Worm (Caenorhabditis elegans) whole organism, L4 larva: ENCODE data around the gene C46F4.3.

Experiments
- R02D3.7 ChIP-seq: fragments of 150-350 bp; sonication (generic microtip); optimal IDR thresholded peaks from 3 replicates; lab custom pipeline; 2014; ENCODE audit warnings: missing biosample characterization, missing genetic modification characterization
- ceh-62 ChIP-seq: sonication (generic microtip); optimal IDR thresholded peaks from 2 replicates; lab custom pipeline; 2017; ENCODE audit warnings: missing biosample characterization, missing genetic modification characterization
- ceh-82 ChIP-seq: sonication (generic microtip); optimal IDR thresholded peaks from 2 replicates; lab custom pipeline; 2017; ENCODE audit warnings: missing biosample characterization, missing genetic modification characterization
- dve-1 ChIP-seq: sonication (generic microtip); optimal IDR thresholded peaks from 2 replicates; lab custom pipeline; 2017; ENCODE audit warnings: antibody characterized with exemption, mild to moderate bottlenecking, missing genetic modification characterization, missing compliant biosample characterization; ENCODE audit not compliant: insufficient read depth
- egl-27 ChIP-seq: sonication (generic microtip); optimal IDR thresholded peaks from 3 replicates; lab custom pipeline; 2017; ENCODE audit warnings: missing biosample characterization, missing genetic modification reagents, missing genetic modification characterization
- jun-1 ChIP-seq: fragments of 150-350 bp; optimal IDR thresholded peaks from 2 replicates; lab custom pipeline; 2014; ENCODE audit warnings: missing biosample characterization, missing genetic modification reagents, missing genetic modification characterization
- lin-13 ChIP-seq: fragments of 150-350 bp; optimal IDR thresholded peaks from 2 replicates; lab custom pipeline; 2014; ENCODE audit warnings: missing biosample characterization, missing genetic modification reagents, missing genetic modification characterization
- pha-4 ChIP-seq, 2 experiments: fragments of 150-350 bp in 1 of 2; fragments of 200-800 bp in 1 of 2; sonication (Bioruptor generic) in 1 of 2; IDR thresholded peaks in 1 of 2; optimal IDR thresholded peaks in 1 of 2; 2 replicates each; pipeline versions ENCODE4 v1.3.6 to Lab custom; 2014 to 2022; ENCODE audit warnings: missing genetic modification characterization in 2 of 2, missing genetic modification reagents in 2 of 2, missing biosample characterization in 1 of 2, missing compliant biosample characterization in 1 of 2
- snpc-4 ChIP-seq: fragments of 150-350 bp; optimal IDR thresholded peaks from 2 replicates; lab custom pipeline; 2014; ENCODE audit warnings: missing biosample characterization, missing genetic modification characterization
- unc-130 ChIP-seq: sonication (generic microtip); optimal IDR thresholded peaks from 2 replicates; lab custom pipeline; 2016; ENCODE audit warnings: missing genetic modification reagents, missing genetic modification characterization, missing compliant biosample characterization
- unc-39 ChIP-seq: sonication (generic microtip); optimal IDR thresholded peaks from 2 replicates; lab custom pipeline; 2017; ENCODE audit warnings: missing biosample characterization, missing genetic modification characterization
- zag-1 ChIP-seq: fragments of 150-350 bp; optimal IDR thresholded peaks from 2 replicates; lab custom pipeline; 2014; ENCODE audit warnings: missing biosample characterization, missing genetic modification characterization

ce11 chrX:5942171-5942570 is 6.6 kb downstream of the C46F4.3 start:
- no peak for TF ChIP-seq pha-4 (GFP tag; IDR thresholded peaks at IDR 0.05; lab: Robert Waterston, UW)
- TF ChIP-seq pha-4 (tag; optimal IDR thresholded peaks at IDR 0.05; lab: Kevin White, UChicago): no peak
- no peak for TF ChIP-seq egl-27 (tag; lab: Kevin White, UChicago)
- TF ChIP-seq jun-1 (tag; lab: Kevin White, UChicago): no peak
- no peak for TF ChIP-seq ceh-82 (tag; lab: Kevin White, UChicago)
- no peak for TF ChIP-seq R02D3.7 (tag; lab: Kevin White, UChicago)
- TF ChIP-seq unc-39 (tag; lab: Kevin White, UChicago): no peak
- TF ChIP-seq ceh-62: no peak
- TF ChIP-seq snpc-4 (tag; lab: Kevin White, UChicago): no peak
- TF ChIP-seq unc-130 (GFP tag; lab: Kevin White, UChicago): no peak
- no peak for TF ChIP-seq lin-13
- TF ChIP-seq zag-1 (tag; lab: Kevin White, UChicago): no peak
- peak; percentile 50 for TF ChIP-seq dve-1 (tag; lab: Kevin White, UChicago)
